Worm (Caenorhabditis elegans) whole organism, L1 larva: Measurements from ENCODE around the gene txt-12.

ENCODE experiments used
- aha-1 ChIP-seq: fragments of 150-350 bp; optimal IDR thresholded peaks from 2 replicates; lab custom pipeline; 2014; ENCODE audit warnings: missing biosample characterization, missing genetic modification characterization
- ceh-63 ChIP-seq: fragments of 200-800 bp; sonication (Bioruptor generic); optimal IDR thresholded peaks from 2 replicates; lab custom pipeline; 2018; ENCODE audit warnings: mild to moderate bottlenecking, missing genetic modification characterization, missing compliant biosample characterization
- ceh-82 ChIP-seq, 3 experiments: fragments of 150-350 bp in 1 of 3; sonication (generic microtip) in 2 of 3; optimal IDR thresholded peaks; 2 replicates each; lab custom pipeline; 2014 to 2017; ENCODE audit warnings: missing biosample characterization in 3 of 3, missing genetic modification characterization in 3 of 3
- grh-1 ChIP-seq: fragments of 200-800 bp; sonication (Bioruptor generic); IDR thresholded peaks from 2 replicates; pipeline ENCODE4 v1.3.6; 2022; ENCODE audit warnings: missing genetic modification reagents, missing genetic modification characterization, missing compliant biosample characterization
- hlh-17 ChIP-seq: fragments of 200-800 bp; sonication (Bioruptor generic); optimal IDR thresholded peaks from 2 replicates; lab custom pipeline; 2018; ENCODE audit warnings: missing genetic modification characterization, mild to moderate bottlenecking, missing compliant biosample characterization, moderate library complexity, borderline replicate concordance
- jun-1 ChIP-seq: fragments of 150-350 bp; optimal IDR thresholded peaks from 2 replicates; lab custom pipeline; 2014; ENCODE audit warnings: missing biosample characterization, missing genetic modification reagents, missing genetic modification characterization
- lin-39 ChIP-seq: fragments of 150-350 bp; optimal IDR thresholded peaks from 2 replicates; lab custom pipeline; 2014; ENCODE audit warnings: missing biosample characterization, missing genetic modification reagents, missing genetic modification characterization
- skn-1 ChIP-seq: fragments of 150-350 bp; optimal IDR thresholded peaks from 2 replicates; lab custom pipeline; 2014; ENCODE audit warnings: missing biosample characterization, missing genetic modification characterization
- tbx-2 ChIP-seq: sonication (generic microtip); optimal IDR thresholded peaks from 2 replicates; lab custom pipeline; 2016; ENCODE audit warnings: missing genetic modification characterization, missing compliant biosample characterization
- tlp-1 ChIP-seq: fragments of 150-350 bp; optimal IDR thresholded peaks from 2 replicates; lab custom pipeline; 2014; ENCODE audit warnings: missing biosample characterization, missing genetic modification characterization
- unc-130 ChIP-seq: fragments of 150-350 bp; optimal IDR thresholded peaks from 2 replicates; lab custom pipeline; 2017; ENCODE audit warnings: missing biosample characterization, missing genetic modification characterization, inconsistent platforms
- unc-30 ChIP-seq: sonication (generic microtip); optimal IDR thresholded peaks from 2 replicates; lab custom pipeline; 2017; ENCODE audit warnings: missing biosample characterization, missing genetic modification characterization
- unc-62 ChIP-seq: fragments of 150-350 bp; optimal IDR thresholded peaks from 2 replicates; lab custom pipeline; 2014; ENCODE audit warnings: missing biosample characterization, missing genetic modification reagents, missing genetic modification characterization

DNA sequence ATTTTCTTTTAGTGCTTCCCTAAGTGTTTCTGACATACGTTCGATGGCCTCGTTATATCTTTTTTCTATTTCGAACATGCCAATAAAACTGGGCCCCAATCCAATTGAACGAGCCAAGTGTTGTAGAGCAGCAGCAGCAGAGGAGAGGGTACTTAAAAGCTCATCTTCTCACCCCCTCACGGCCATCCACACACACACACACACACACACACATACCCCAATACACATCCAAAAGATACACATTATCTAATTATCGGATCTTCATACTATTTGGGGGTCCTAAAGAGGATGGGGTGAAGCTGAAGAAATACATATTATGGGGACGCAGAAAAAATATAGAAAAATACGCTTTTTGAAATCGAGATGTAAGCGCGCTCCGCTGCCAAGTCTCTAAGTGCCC, 20.0 kb upstream of the txt-12 start:
- no peak for TF ChIP-seq unc-130 (tag; lab: Kevin White, UChicago)
- TF ChIP-seq aha-1 (tag; lab: Kevin White, UChicago) = no peak
- no peak for TF ChIP-seq unc-62 (GFP tag; lab: Kevin White, UChicago)
- TF ChIP-seq jun-1 = no peak
- no peak for TF ChIP-seq hlh-17 (GFP tag; lab: Kevin White, UChicago)
- no peak for TF ChIP-seq tbx-2 (tag; lab: Kevin White, UChicago)
- no peak for TF ChIP-seq ceh-82 (tag; optimal IDR thresholded peaks at IDR 0.05; lab: Kevin White, UChicago)
- no peak for TF ChIP-seq ceh-63 (GFP tag; lab: Kevin White, UChicago)
- no peak for TF ChIP-seq tlp-1 (tag; lab: Kevin White, UChicago)
- TF ChIP-seq lin-39 = no peak
- no peak for TF ChIP-seq skn-1
- TF ChIP-seq unc-30 (tag; lab: Kevin White, UChicago) = no peak
- TF ChIP-seq grh-1 (GFP tag; lab: Robert Waterston, UW) = no peak
